Fruit fly (Drosophila melanogaster) whole organism, embryonic: ENCODE data around the gene AIMP2.

Source experiments
- CG1233 ChIP-seq: fragments of 200-800 bp; sonication (Bioruptor generic); optimal IDR thresholded peaks from 4 replicates; lab custom pipeline; 2018; ENCODE audit warnings: missing biosample characterization, mild to moderate bottlenecking, missing genetic modification characterization
- CG12391 ChIP-seq: fragments of 200-800 bp; sonication (Bioruptor generic); optimal IDR thresholded peaks from 3 replicates; lab custom pipeline; 2018; ENCODE audit warnings: missing biosample characterization, mild to moderate bottlenecking, missing genetic modification characterization, moderate library complexity
- CG12659 ChIP-seq: fragments of 200-800 bp; sonication (Bioruptor generic); optimal IDR thresholded peaks from 3 replicates; lab custom pipeline; 2017; ENCODE audit warnings: mild to moderate bottlenecking, missing biosample characterization, missing genetic modification reagents, missing genetic modification characterization
- CG13424 ChIP-seq: fragments of 200-800 bp; sonication (Bioruptor generic); optimal IDR thresholded peaks from 2 replicates; lab custom pipeline; 2019; ENCODE audit warnings: missing biosample characterization, mild to moderate bottlenecking, missing genetic modification characterization, moderate library complexity
- CG13624 ChIP-seq: fragments of 200-800 bp; sonication (Bioruptor generic); optimal IDR thresholded peaks from 2 replicates; lab custom pipeline; 2016; ENCODE audit warnings: missing biosample characterization, missing genetic modification characterization
- CG15011 ChIP-seq: fragments of 200-800 bp; sonication (Bioruptor generic); optimal IDR thresholded peaks from 3 replicates; lab custom pipeline; 2018; ENCODE audit warnings: missing biosample characterization, mild to moderate bottlenecking, missing genetic modification characterization
- CG17361 ChIP-seq: fragments of 200-800 bp; sonication (Bioruptor generic); IDR thresholded peaks from 3 replicates; pipeline ENCODE4 v1.3.6; 2022; ENCODE audit warnings: missing biosample characterization, missing genetic modification characterization
- CG17385 ChIP-seq: fragments of 200-800 bp; sonication (Bioruptor generic); optimal IDR thresholded peaks from 3 replicates; lab custom pipeline; 2018; ENCODE audit warnings: missing biosample characterization, mild to moderate bottlenecking, missing genetic modification characterization
- CG17568 ChIP-seq: fragments of 200-800 bp; sonication (Bioruptor generic); optimal IDR thresholded peaks from 2 replicates; lab custom pipeline; 2018; ENCODE audit warnings: missing biosample characterization, mild to moderate bottlenecking, missing genetic modification characterization, moderate library complexity
- CG18262 ChIP-seq: fragments of 200-800 bp; optimal IDR thresholded peaks from 3 replicates; lab custom pipeline; 2019; ENCODE audit warnings: missing biosample characterization, mild to moderate bottlenecking, missing genetic modification characterization, moderate library complexity
- CG18764 ChIP-seq: fragments of 200-800 bp; sonication (Bioruptor generic); optimal IDR thresholded peaks from 3 replicates; lab custom pipeline; 2016; ENCODE audit warnings: missing biosample characterization, missing genetic modification characterization
- CG2202 ChIP-seq: fragments of 200-800 bp; sonication (Bioruptor generic); optimal IDR thresholded peaks from 2 replicates; lab custom pipeline; 2018; ENCODE audit warnings: missing biosample characterization, mild to moderate bottlenecking, missing genetic modification characterization
- CG2678 ChIP-seq: fragments of 200-800 bp; sonication (Bioruptor generic); optimal IDR thresholded peaks from 3 replicates; lab custom pipeline; 2019; ENCODE audit warnings: missing biosample characterization, mild to moderate bottlenecking, missing genetic modification characterization, moderate library complexity
- CG2712 ChIP-seq: fragments of 200-800 bp; optimal IDR thresholded peaks from 3 replicates; lab custom pipeline; 2019; ENCODE audit warnings: missing biosample characterization, mild to moderate bottlenecking, missing genetic modification characterization, moderate library complexity
- CG30403 ChIP-seq: fragments of 200-800 bp; sonication (Bioruptor generic); optimal IDR thresholded peaks from 3 replicates; lab custom pipeline; 2016; ENCODE audit warnings: missing biosample characterization, missing genetic modification characterization
- CG31441 ChIP-seq: fragments of 200-800 bp; sonication (Bioruptor generic); IDR thresholded peaks from 2 replicates; pipeline ENCODE4 v1.3.6; 2022; ENCODE audit warnings: missing biosample characterization, missing genetic modification characterization
- CG7556 ChIP-seq: fragments of 200-800 bp; sonication (Bioruptor generic); optimal IDR thresholded peaks from 2 replicates; lab custom pipeline; 2017; ENCODE audit warnings: missing biosample characterization, mild to moderate bottlenecking, missing genetic modification characterization
- CG9437 ChIP-seq: fragments of 200-800 bp; sonication (Bioruptor generic); optimal IDR thresholded peaks from 2 replicates; lab custom pipeline; 2018; ENCODE audit warnings: missing biosample characterization, mild to moderate bottlenecking, missing genetic modification characterization
- CG9876 ChIP-seq: fragments of 200-800 bp; sonication (Bioruptor generic); optimal IDR thresholded peaks from 2 replicates; lab custom pipeline; 2016; ENCODE audit warnings: missing biosample characterization, missing genetic modification characterization
- Dek ChIP-seq: fragments of 200-800 bp; sonication (Bioruptor generic); optimal IDR thresholded peaks from 3 replicates; lab custom pipeline; 2019; ENCODE audit warnings: missing biosample characterization, mild to moderate bottlenecking, missing genetic modification characterization, moderate library complexity
- Fer2 ChIP-seq: fragments of 200-800 bp; sonication (Bioruptor generic); optimal IDR thresholded peaks from 2 replicates; lab custom pipeline; 2018; ENCODE audit warnings: missing biosample characterization, mild to moderate bottlenecking, missing genetic modification characterization, moderate library complexity
- HLH54F ChIP-seq: fragments of 200-800 bp; sonication (Bioruptor generic); optimal IDR thresholded peaks from 3 replicates; lab custom pipeline; 2016; ENCODE audit warnings: missing biosample characterization, missing genetic modification characterization
- Hmx ChIP-seq: fragments of 200-800 bp; sonication (Bioruptor generic); optimal IDR thresholded peaks from 2 replicates; lab custom pipeline; 2016; ENCODE audit warnings: missing biosample characterization, missing genetic modification characterization
- Sox102F ChIP-seq: fragments of 200-800 bp; sonication (Bioruptor generic); optimal IDR thresholded peaks from 2 replicates; lab custom pipeline; 2018; ENCODE audit warnings: missing biosample characterization, mild to moderate bottlenecking, missing genetic modification characterization, moderate library complexity
- Spps ChIP-seq: fragments of 200-800 bp; sonication (Bioruptor generic); optimal IDR thresholded peaks from 2 replicates; lab custom pipeline; 2018; ENCODE audit warnings: missing biosample characterization, mild to moderate bottlenecking, missing genetic modification characterization
- Taf1 ChIP-seq: fragments of 200-800 bp; sonication (Bioruptor generic); IDR thresholded peaks from 2 replicates; pipeline ENCODE4 v1.3.6; 2022; ENCODE audit warnings: missing biosample characterization, missing genetic modification characterization
- YL-1 ChIP-seq: fragments of 200-800 bp; sonication (Bioruptor generic); optimal IDR thresholded peaks from 3 replicates; lab custom pipeline; 2017; ENCODE audit warnings: missing biosample characterization, mild to moderate bottlenecking, missing genetic modification characterization
- crol ChIP-seq: fragments of 200-800 bp; sonication (Bioruptor generic); IDR thresholded peaks from 2 replicates; pipeline ENCODE4 v1.3.6; 2022; ENCODE audit warnings: missing biosample characterization, missing genetic modification characterization
- dan ChIP-seq: fragments of 200-800 bp; sonication (Bioruptor generic); IDR thresholded peaks from 2 replicates; pipeline ENCODE4 v1.3.6; 2022; ENCODE audit warnings: missing biosample characterization, missing genetic modification characterization
- dm ChIP-seq: fragments of 200-800 bp; sonication (Bioruptor generic); optimal IDR thresholded peaks from 3 replicates; lab custom pipeline; 2016; ENCODE audit warnings: missing biosample characterization, missing genetic modification characterization
- dmrt99B ChIP-seq: fragments of 200-800 bp; sonication (Bioruptor generic); optimal IDR thresholded peaks from 2 replicates; lab custom pipeline; 2018; ENCODE audit warnings: missing biosample characterization, mild to moderate bottlenecking, missing genetic modification characterization, moderate library complexity
- gcm ChIP-seq: fragments of 200-800 bp; sonication (Bioruptor generic); optimal IDR thresholded peaks from 2 replicates; lab custom pipeline; 2019; ENCODE audit warnings: missing biosample characterization, mild to moderate bottlenecking, missing genetic modification characterization, moderate library complexity
- grau ChIP-seq: fragments of 200-800 bp; optimal IDR thresholded peaks from 3 replicates; lab custom pipeline; 2019; ENCODE audit warnings: missing biosample characterization, mild to moderate bottlenecking, missing genetic modification characterization, moderate library complexity
- gsb-n ChIP-seq: fragments of 200-800 bp; sonication (Bioruptor generic); optimal IDR thresholded peaks from 3 replicates; lab custom pipeline; 2018; ENCODE audit warnings: missing biosample characterization, mild to moderate bottlenecking, missing genetic modification characterization
- h ChIP-seq: fragments of >200 bp; optimal IDR thresholded peaks from 2 replicates; lab custom pipeline; 2017
- ham ChIP-seq: fragments of 200-800 bp; sonication (Bioruptor generic); IDR thresholded peaks from 2 replicates; pipeline ENCODE4 v1.3.6; 2022; ENCODE audit warnings: missing biosample characterization, missing genetic modification characterization
- hbn ChIP-seq: fragments of 200-800 bp; sonication (Bioruptor generic); IDR thresholded peaks from 2 replicates; pipeline ENCODE4 v1.3.6; 2022; ENCODE audit warnings: missing biosample characterization, missing genetic modification characterization; ENCODE audit not compliant: partially characterized antibody
- hth ChIP-seq: fragments of >200 bp; optimal IDR thresholded peaks from 2 replicates; lab custom pipeline; 2017; ENCODE audit warnings: inconsistent platforms
- nmo ChIP-seq: fragments of 200-800 bp; sonication (Bioruptor generic); optimal IDR thresholded peaks from 2 replicates; lab custom pipeline; 2018; ENCODE audit warnings: missing biosample characterization, mild to moderate bottlenecking, missing genetic modification characterization, moderate library complexity
- onecut ChIP-seq: fragments of 200-800 bp; sonication (Bioruptor generic); IDR thresholded peaks from 2 replicates; pipeline ENCODE4 v1.3.6; 2022; ENCODE audit warnings: missing biosample characterization, missing genetic modification characterization
- phol ChIP-seq: fragments of 200-800 bp; sonication (Bioruptor generic); optimal IDR thresholded peaks from 3 replicates; lab custom pipeline; 2018; ENCODE audit warnings: missing biosample characterization, mild to moderate bottlenecking, missing genetic modification characterization, moderate library complexity
- psq ChIP-seq: fragments of 200-800 bp; sonication (Bioruptor generic); optimal IDR thresholded peaks from 2 replicates; lab custom pipeline; 2017; ENCODE audit warnings: missing biosample characterization, missing genetic modification characterization
- shn ChIP-seq: fragments of 200-800 bp; sonication (Bioruptor generic); optimal IDR thresholded peaks from 3 replicates; lab custom pipeline; 2016; ENCODE audit warnings: missing biosample characterization, missing genetic modification characterization
- ssp ChIP-seq: fragments of 200-800 bp; sonication (Bioruptor generic); IDR thresholded peaks from 2 replicates; pipeline ENCODE4 v1.3.6; 2022; ENCODE audit warnings: missing biosample characterization, missing genetic modification characterization
- stwl ChIP-seq: fragments of 200-800 bp; sonication (Bioruptor generic); optimal IDR thresholded peaks from 3 replicates; lab custom pipeline; 2018; ENCODE audit warnings: missing biosample characterization, mild to moderate bottlenecking, missing genetic modification characterization, moderate library complexity
- tin ChIP-seq: fragments of 200-800 bp; sonication (Bioruptor generic); optimal IDR thresholded peaks from 3 replicates; lab custom pipeline; 2016; ENCODE audit warnings: missing biosample characterization, missing genetic modification characterization
- vfl ChIP-seq: fragments of 200-800 bp; sonication (Bioruptor generic); optimal IDR thresholded peaks from 2 replicates; lab custom pipeline; 2016; ENCODE audit warnings: missing biosample characterization, missing genetic modification characterization
- vvl ChIP-seq: fragments of 200-800 bp; sonication (Bioruptor generic); IDR thresholded peaks from 2 replicates; pipeline ENCODE4 v1.3.6; 2022; ENCODE audit warnings: missing biosample characterization, missing genetic modification characterization
- zfh2 ChIP-seq: fragments of 200-800 bp; sonication (Bioruptor generic); optimal IDR thresholded peaks from 2 replicates; lab custom pipeline; 2016; ENCODE audit warnings: missing biosample characterization, missing genetic modification characterization

The AIMP2 gene

DNA sequence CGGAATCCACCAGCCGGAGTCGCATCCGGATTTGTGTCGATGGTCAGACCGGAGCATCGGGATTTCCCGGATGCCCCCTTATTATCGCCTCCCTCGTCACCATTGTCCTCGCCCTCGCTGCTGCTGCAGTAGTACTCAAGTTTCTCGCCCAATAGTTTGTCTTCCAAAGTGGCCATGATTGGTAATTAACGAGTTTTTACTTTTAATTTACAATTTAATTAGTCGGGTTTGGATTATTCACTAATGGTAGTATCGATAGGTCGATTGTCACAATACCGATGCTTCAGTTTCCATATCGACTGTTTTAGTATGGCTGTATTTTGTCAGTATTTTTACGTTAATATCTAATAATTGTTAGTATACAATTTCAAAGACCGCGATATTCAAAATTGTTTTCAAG is 26.7 kb downstream of the AIMP2 start, which contains the start of gene CG7650 (continued):
- TF ChIP-seq CG9876 (GFP tag; lab: Kevin White, UChicago) (no peak), Sox102F (no peak), gsb-n (no peak)

dm6 chr3L:15612728-15613127 is 29.3 kb downstream of the AIMP2 start, which contains the start of gene CG13449:
TSS of gene CG13449 (minus strand) at chr3L:15612828.
- TF ChIP-seq CG30403 (GFP tag; lab: Kevin White, UChicago) = no peak
- TF ChIP-seq Dek (tag; lab: Kevin White, UChicago) = no peak
- no peak for TF ChIP-seq dm (GFP tag; lab: Kevin White, UChicago)
- no peak for TF ChIP-seq ssp
- no peak for TF ChIP-seq ham
- TF ChIP-seq, all 482 proteins: peak for 0

DNA sequence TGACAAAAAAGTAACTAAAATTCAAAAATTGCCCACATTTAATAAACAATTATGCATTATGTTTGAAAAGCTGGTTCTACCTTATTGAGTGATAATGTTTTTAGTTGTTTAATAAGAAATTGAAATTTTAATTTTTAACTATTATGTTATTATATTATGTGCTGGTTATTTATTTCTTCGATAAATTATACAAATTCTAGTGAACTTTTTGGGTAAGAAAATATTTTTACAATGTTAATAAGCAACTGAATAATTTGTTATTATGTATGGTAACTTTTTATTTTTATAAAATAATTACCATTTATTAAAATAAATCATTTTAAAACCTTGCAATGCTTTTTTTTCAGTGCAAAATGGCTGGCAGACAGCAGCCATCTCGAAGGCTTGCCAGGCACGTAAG is 33.1 kb downstream of the AIMP2 start:
- TF ChIP-seq CG1233 (GFP tag; lab: Kevin White, UChicago) = peak; percentile 31
- TF ChIP-seq CG15011 (GFP tag; lab: Kevin White, UChicago) = no peak
- peak; percentile 52 for TF ChIP-seq CG7556 (GFP tag; lab: Kevin White, UChicago)
- TF ChIP-seq stwl (tag; lab: Kevin White, UChicago) = no peak
- TF ChIP-seq CG13624 (GFP tag; lab: Kevin White, UChicago) = no peak
- TF ChIP-seq CG9437 (GFP tag; lab: Kevin White, UChicago) = peak; percentile 32
- peak; percentile 14 for TF ChIP-seq nmo (GFP tag; lab: Kevin White, UChicago)
- TF ChIP-seq Fer2 = no peak
- TF ChIP-seq CG18262 (tag; lab: Kevin White, UChicago) = peak; percentile 40
- TF ChIP-seq CG12391 (tag; lab: Kevin White, UChicago) = peak; percentile 30
- no peak for TF ChIP-seq hth
- no peak for TF ChIP-seq onecut
- TF ChIP-seq CG13424 (tag; lab: Kevin White, UChicago) = peak; percentile 29
- TF ChIP-seq YL-1 (GFP tag; lab: Kevin White, UChicago) = no peak
- TF ChIP-seq phol = peak; percentile 19
- peak; percentile 59; the same call in 1 of the 3 replicates for TF ChIP-seq CG17361
- no peak for TF ChIP-seq vfl (GFP tag; lab: Kevin White, UChicago)
- no peak for TF ChIP-seq tin (GFP tag; lab: Kevin White, UChicago)
- TF ChIP-seq CG18764 (GFP tag; lab: Kevin White, UChicago) = no peak
- TF ChIP-seq hbn (GFP tag; lab: Robert Waterston, UW) = no peak
- peak; percentile 50 for TF ChIP-seq grau (tag; lab: Kevin White, UChicago)
- TF ChIP-seq dmrt99B (tag; lab: Kevin White, UChicago) = peak; percentile 27
- TF ChIP-seq CG17568 (GFP tag; lab: Kevin White, UChicago) = no peak
- TF ChIP-seq crol (GFP tag; lab: Robert Waterston, UW) = no peak
- no peak for TF ChIP-seq Taf1 (GFP tag; lab: Robert Waterston, UW)
- TF ChIP-seq CG12659 (GFP tag; lab: Kevin White, UChicago) = peak; percentile 17
- TF ChIP-seq zfh2 (GFP tag; lab: Kevin White, UChicago) = no peak
- TF ChIP-seq vvl = no peak
- no peak for TF ChIP-seq dan
- TF ChIP-seq CG2712 = peak; percentile 25
- TF ChIP-seq gcm (GFP tag; lab: Kevin White, UChicago) = no peak
- no peak for TF ChIP-seq HLH54F
- no peak for TF ChIP-seq shn (GFP tag; lab: Kevin White, UChicago)
- peak; percentile 73 for TF ChIP-seq CG2678 (tag; lab: Kevin White, UChicago)
- TF ChIP-seq CG31441 (GFP tag; lab: Robert Waterston, UW) = peak; percentile 55; the same call in 1 of the 2 replicates
- no peak for TF ChIP-seq h
- no peak for TF ChIP-seq Spps (tag; lab: Kevin White, UChicago)
- TF ChIP-seq psq (GFP tag; lab: Kevin White, UChicago) = no peak
- TF ChIP-seq CG17385 (GFP tag; lab: Kevin White, UChicago) = peak; percentile 1
- no peak for TF ChIP-seq Hmx
- TF ChIP-seq CG2202 (tag; lab: Kevin White, UChicago) = no peak
